Worm (Caenorhabditis elegans) whole organism, mixed stage, embryonic: Measurements from ENCODE around the gene fbxa-112.

Experiments
- M03D4.4 ChIP-seq: sonication (generic microtip); optimal IDR thresholded peaks from 2 replicates; lab custom pipeline; 2017; ENCODE audit warnings: mild to moderate bottlenecking, missing genetic modification characterization, missing compliant biosample characterization
- bed-3 ChIP-seq: fragments of 200-800 bp; sonication (Bioruptor generic); optimal IDR thresholded peaks from 3 replicates; lab custom pipeline; 2018; ENCODE audit warnings: mild to moderate bottlenecking, missing genetic modification characterization, moderate library complexity, missing compliant biosample characterization
- blmp-1 ChIP-seq: fragments of 150-350 bp; optimal IDR thresholded peaks from 2 replicates; lab custom pipeline; 2014; ENCODE audit warnings: missing biosample characterization, missing genetic modification characterization
- ceh-39 ChIP-seq: fragments of 150-350 bp; optimal IDR thresholded peaks from 2 replicates; lab custom pipeline; 2014; ENCODE audit warnings: missing biosample characterization, missing genetic modification characterization
- ceh-43 ChIP-seq: fragments of 200-800 bp; sonication (Bioruptor generic); optimal IDR thresholded peaks from 2 replicates; lab custom pipeline; 2018; ENCODE audit warnings: mild to moderate bottlenecking, missing genetic modification characterization, moderate library complexity, missing compliant biosample characterization
- ceh-83 ChIP-seq: fragments of 200-800 bp; sonication (Bioruptor generic); optimal IDR thresholded peaks from 2 replicates; lab custom pipeline; 2018; ENCODE audit warnings: mild to moderate bottlenecking, missing genetic modification characterization, missing compliant biosample characterization
- drap-1 ChIP-seq: fragments of 200-800 bp; sonication (Bioruptor generic); optimal IDR thresholded peaks from 3 replicates; lab custom pipeline; 2018; ENCODE audit warnings: mild to moderate bottlenecking, missing genetic modification characterization, missing compliant biosample characterization
- elt-1 ChIP-seq: sonication (generic microtip); optimal IDR thresholded peaks from 2 replicates; lab custom pipeline; 2017; ENCODE audit warnings: missing genetic modification characterization, mild to moderate bottlenecking, missing compliant biosample characterization, antibody characterized with exemption, moderate library complexity, borderline replicate concordance; ENCODE audit not compliant: insufficient read depth
- elt-3 ChIP-seq: fragments of 150-350 bp; optimal IDR thresholded peaks from 2 replicates; lab custom pipeline; 2014; ENCODE audit warnings: missing biosample characterization, missing genetic modification characterization
- flh-1 ChIP-seq: fragments of 200-800 bp; sonication (Bioruptor generic); optimal IDR thresholded peaks from 2 replicates; lab custom pipeline; 2018; ENCODE audit warnings: mild to moderate bottlenecking, missing genetic modification characterization, moderate library complexity, missing compliant biosample characterization
- ham-2 ChIP-seq: fragments of 200-800 bp; sonication (Bioruptor generic); optimal IDR thresholded peaks from 2 replicates; lab custom pipeline; 2018; ENCODE audit warnings: mild to moderate bottlenecking, missing genetic modification characterization, missing compliant biosample characterization
- hlh-1 ChIP-seq: fragments of 150-350 bp; optimal IDR thresholded peaks from 2 replicates; lab custom pipeline; 2014; ENCODE audit warnings: missing biosample characterization, missing genetic modification reagents, missing genetic modification characterization
- lin-32 ChIP-seq: fragments of 200-800 bp; sonication (Bioruptor generic); optimal IDR thresholded peaks from 2 replicates; lab custom pipeline; 2018; ENCODE audit warnings: mild to moderate bottlenecking, missing genetic modification characterization, missing compliant biosample characterization
- lsy-2 ChIP-seq: fragments of 150-350 bp; optimal IDR thresholded peaks from 2 replicates; lab custom pipeline; 2014; ENCODE audit warnings: missing biosample characterization, missing genetic modification characterization
- mab-5 ChIP-seq: fragments of 150-350 bp; optimal IDR thresholded peaks from 2 replicates; lab custom pipeline; 2014; ENCODE audit warnings: missing biosample characterization, missing genetic modification characterization
- mep-1 ChIP-seq: fragments of 150-350 bp; optimal IDR thresholded peaks from 2 replicates; lab custom pipeline; 2017; ENCODE audit warnings: missing biosample characterization, missing genetic modification reagents, missing genetic modification characterization, inconsistent platforms
- mls-2 ChIP-seq: sonication (generic microtip); optimal IDR thresholded peaks from 2 replicates; lab custom pipeline; 2016; ENCODE audit warnings: mild to moderate bottlenecking, missing genetic modification characterization, moderate library complexity, missing compliant biosample characterization
- nhr-12 ChIP-seq: fragments of 150-350 bp; optimal IDR thresholded peaks from 2 replicates; lab custom pipeline; 2014; ENCODE audit warnings: missing biosample characterization, missing genetic modification characterization
- nhr-2 ChIP-seq: fragments of 150-350 bp; optimal IDR thresholded peaks from 2 replicates; lab custom pipeline; 2014; ENCODE audit warnings: missing biosample characterization, missing genetic modification characterization
- nhr-237 ChIP-seq: fragments of 150-350 bp; optimal IDR thresholded peaks from 2 replicates; lab custom pipeline; 2014; ENCODE audit warnings: missing biosample characterization, missing genetic modification characterization
- nhr-28 ChIP-seq: fragments of 150-350 bp; optimal IDR thresholded peaks from 2 replicates; lab custom pipeline; 2014; ENCODE audit warnings: missing biosample characterization, missing genetic modification characterization
- nhr-76 ChIP-seq: sonication (generic microtip); optimal IDR thresholded peaks from 2 replicates; lab custom pipeline; 2017; ENCODE audit warnings: missing biosample characterization, missing genetic modification characterization
- snpc-4 ChIP-seq: fragments of 150-350 bp; optimal IDR thresholded peaks from 2 replicates; lab custom pipeline; 2014; ENCODE audit warnings: missing biosample characterization, missing genetic modification characterization
- sptf-1 ChIP-seq: sonication (generic microtip); optimal IDR thresholded peaks from 2 replicates; lab custom pipeline; 2017; ENCODE audit warnings: mild to moderate bottlenecking, missing genetic modification characterization, moderate library complexity, missing compliant biosample characterization
- tbx-8 ChIP-seq: fragments of 200-800 bp; sonication (Bioruptor generic); optimal IDR thresholded peaks from 2 replicates; lab custom pipeline; 2018; ENCODE audit warnings: mild to moderate bottlenecking, missing genetic modification characterization, moderate library complexity, missing compliant biosample characterization
- unc-120 ChIP-seq: sonication (generic microtip); optimal IDR thresholded peaks from 2 replicates; lab custom pipeline; 2017; ENCODE audit warnings: missing genetic modification characterization, missing compliant biosample characterization; ENCODE audit not compliant: poor library complexity, severe bottlenecking
- unc-62 ChIP-seq: fragments of 150-350 bp; optimal IDR thresholded peaks from 2 replicates; lab custom pipeline; 2014; ENCODE audit warnings: missing biosample characterization, missing genetic modification reagents, missing genetic modification characterization
- zip-8 ChIP-seq: fragments of 150-350 bp; optimal IDR thresholded peaks from 2 replicates; lab custom pipeline; 2014; ENCODE audit warnings: missing biosample characterization, missing genetic modification characterization
- ztf-11 ChIP-seq: fragments of 150-350 bp; optimal IDR thresholded peaks from 2 replicates; lab custom pipeline; 2014; ENCODE audit warnings: missing biosample characterization, missing genetic modification characterization

fbxa-112 gene

DNA sequence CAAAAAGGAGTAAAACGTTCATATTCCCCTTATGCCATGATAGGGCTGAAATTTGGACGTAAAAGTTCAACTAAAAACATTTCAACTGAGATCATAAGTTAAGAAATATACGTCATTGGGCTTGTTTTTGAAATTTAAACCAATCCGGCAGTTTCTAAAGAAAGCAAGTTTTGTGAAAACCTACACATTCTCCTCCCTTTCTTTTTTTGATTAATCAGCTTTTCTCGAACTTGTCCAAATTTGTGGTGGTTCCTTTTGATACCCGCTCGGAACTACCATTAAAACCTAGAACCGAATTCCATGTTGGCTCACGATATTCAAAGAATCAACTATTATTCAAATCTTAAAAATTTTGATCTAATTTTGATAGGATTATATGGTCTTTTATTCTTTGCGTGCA, 32.5 kb upstream of the fbxa-112 start, which contains the start of gene srz-54:
srz-54 (plus strand) TSS at position 301 of the 400 bp plus-strand sequence.
- TF ChIP-seq blmp-1 (tag; lab: Kevin White, UChicago) (no peak), nhr-76 (tag; lab: Kevin White, UChicago) (no peak), nhr-12 (no peak), drap-1 (GFP tag; lab: Kevin White, UChicago) (no peak), nhr-2 (tag; lab: Kevin White, UChicago) (no peak), bed-3 (GFP tag; lab: Kevin White, UChicago) (no peak), mls-2 (tag; lab: Kevin White, UChicago) (no peak), nhr-237 (tag; lab: Kevin White, UChicago) (no peak), elt-3 (tag; lab: Kevin White, UChicago) (no peak), mep-1 (tag; lab: Kevin White, UChicago) (no peak), ceh-39 (tag; lab: Kevin White, UChicago) (no peak), sptf-1 (tag; lab: Kevin White, UChicago) (no peak), unc-62 (GFP tag; lab: Kevin White, UChicago) (no peak), mab-5 (tag; lab: Kevin White, UChicago) (no peak), hlh-1 (tag; lab: Kevin White, UChicago) (no peak)

DNA sequence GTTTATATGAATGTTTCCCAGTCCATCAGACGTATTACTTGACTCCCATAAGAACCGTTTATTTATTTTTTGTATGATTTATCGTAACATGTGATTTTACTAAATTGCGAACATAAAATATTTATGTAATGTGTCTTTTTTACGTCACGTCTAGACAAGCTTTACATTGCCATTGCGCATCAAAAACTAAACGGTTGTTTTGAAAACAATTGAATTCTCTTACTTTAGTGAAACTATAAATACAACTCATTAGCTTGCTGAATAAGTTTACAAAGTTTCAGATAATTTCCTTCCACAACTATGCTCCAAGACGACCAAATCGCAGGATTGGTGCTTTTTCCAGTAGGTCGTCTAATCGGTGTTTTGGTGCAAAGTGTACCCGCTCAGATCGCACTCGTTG, 27.0 kb upstream of the fbxa-112 start, which contains the start of gene srx-54:
srx-54 (plus strand) TSS at position 301 of the 400 bp plus-strand sequence.
- TF ChIP-seq bed-3 (GFP tag; lab: Kevin White, UChicago) (no peak), lsy-2 (no peak), nhr-12 (no peak), sptf-1 (tag; lab: Kevin White, UChicago) (no peak), snpc-4 (tag; lab: Kevin White, UChicago) (no peak), ceh-39 (tag; lab: Kevin White, UChicago) (no peak), elt-3 (tag; lab: Kevin White, UChicago) (no peak), elt-1 (no peak), nhr-2 (tag; lab: Kevin White, UChicago) (no peak), blmp-1 (tag; lab: Kevin White, UChicago) (no peak), nhr-28 (no peak), ztf-11 (tag; lab: Kevin White, UChicago) (no peak), ceh-43 (no peak), ceh-83 (GFP tag; lab: Kevin White, UChicago) (no peak), tbx-8 (no peak), nhr-237 (tag; lab: Kevin White, UChicago) (no peak)

DNA sequence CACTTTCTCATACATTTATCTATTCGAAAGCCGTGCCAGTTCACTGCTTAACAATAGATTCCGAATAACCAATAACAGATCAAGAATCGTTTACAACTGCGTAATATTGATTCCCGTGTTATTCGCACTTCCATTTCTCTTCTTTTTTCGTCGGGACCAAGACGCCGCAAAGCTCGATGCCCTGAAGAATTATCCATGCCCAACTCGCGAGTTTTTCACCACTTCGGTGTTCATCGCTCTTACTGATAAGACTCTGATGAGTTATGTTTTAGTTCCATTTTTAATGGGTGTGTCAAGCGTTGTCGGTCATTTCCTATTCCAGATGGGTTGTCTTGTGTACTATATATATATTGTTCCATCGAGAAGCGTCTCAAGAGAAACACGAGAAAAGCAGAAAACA, 25.4 kb upstream of the fbxa-112 start:
- TF ChIP-seq flh-1 (GFP tag; lab: Kevin White, UChicago) (no peak), nhr-76 (tag; lab: Kevin White, UChicago) (no peak), lsy-2 (no peak), nhr-28 (no peak), zip-8 (tag; lab: Kevin White, UChicago) (no peak), nhr-2 (tag; lab: Kevin White, UChicago) (no peak), ztf-11 (tag; lab: Kevin White, UChicago) (no peak), nhr-12 (no peak), M03D4.4 (tag; lab: Kevin White, UChicago) (no peak), bed-3 (GFP tag; lab: Kevin White, UChicago) (no peak), unc-120 (no peak), mab-5 (tag; lab: Kevin White, UChicago) (no peak)

DNA sequence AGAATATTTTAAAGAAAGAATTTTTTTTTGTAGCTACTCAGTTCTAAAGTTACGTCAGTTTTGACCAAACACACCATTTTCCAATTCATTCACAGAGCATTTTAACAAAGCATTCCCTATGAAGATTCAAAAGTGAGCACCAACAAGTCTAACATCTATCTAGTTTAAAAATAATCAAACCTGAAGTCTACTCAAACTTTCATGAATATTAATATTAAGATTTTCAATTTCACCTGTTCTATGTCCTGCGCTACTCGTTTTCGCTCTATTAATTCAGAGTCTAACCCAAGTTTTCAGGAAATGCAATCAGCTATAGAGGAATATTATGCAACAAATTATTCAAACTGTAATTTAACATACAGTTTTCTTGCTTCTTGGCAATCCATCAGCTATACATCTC, 24.2 kb upstream of the fbxa-112 start, which contains the start of gene srh-119:
srh-119 (plus strand) TSS at position 301 of the 400 bp plus-strand sequence.
- TF ChIP-seq elt-3 (tag; lab: Kevin White, UChicago) (no peak), lin-32 (no peak), nhr-237 (tag; lab: Kevin White, UChicago) (no peak)

DNA sequence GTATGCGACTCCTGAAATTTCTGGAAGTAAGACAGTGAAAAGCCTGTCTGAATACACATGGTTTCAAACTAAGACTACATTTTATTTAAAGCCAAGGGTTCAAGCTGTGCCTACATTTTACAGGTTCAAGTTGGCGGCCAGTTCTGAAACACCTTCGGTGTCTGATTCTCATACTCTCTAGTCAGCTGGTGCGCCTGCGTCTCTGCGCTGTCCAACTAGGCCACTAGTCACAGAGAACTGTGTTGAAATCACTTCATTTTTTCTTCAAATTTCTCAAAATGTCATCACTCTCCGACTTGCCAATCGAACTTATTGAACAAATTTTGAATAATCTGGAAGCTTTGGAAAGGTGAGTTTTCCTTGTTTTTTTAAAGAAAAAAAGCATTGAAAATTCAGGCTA, 18.7 kb upstream of the fbxa-112 start, which contains the start of gene fbxa-90:
fbxa-90 (plus strand) TSS at position 179 of the 400 bp plus-strand sequence.
- no peak for TF ChIP-seq bed-3 (GFP tag; lab: Kevin White, UChicago)
- no peak for TF ChIP-seq drap-1 (GFP tag; lab: Kevin White, UChicago)
- no peak for TF ChIP-seq ham-2 (GFP tag; lab: Kevin White, UChicago)
- TF ChIP-seq ztf-11 (tag; lab: Kevin White, UChicago) = no peak
- no peak for TF ChIP-seq mep-1 (tag; lab: Kevin White, UChicago)
- no peak for TF ChIP-seq elt-3 (tag; lab: Kevin White, UChicago)
- TF ChIP-seq mls-2 (tag; lab: Kevin White, UChicago) = no peak
- TF ChIP-seq ceh-83 (GFP tag; lab: Kevin White, UChicago) = no peak
- TF ChIP-seq zip-8 (tag; lab: Kevin White, UChicago) = no peak
